Fruit fly (Drosophila melanogaster) whole organism, embryonic: ENCODE results near the gene CG43779.

Experiments
- Asciz ChIP-seq: fragments of 200-800 bp; sonication (Bioruptor generic); optimal IDR thresholded peaks from 2 replicates; lab custom pipeline; 2017; ENCODE audit warnings: missing biosample characterization, mild to moderate bottlenecking, missing genetic modification characterization, missing genetic modification reagents
- Awh ChIP-seq: fragments of 200-800 bp; sonication (Bioruptor generic); IDR thresholded peaks from 2 replicates; pipeline ENCODE4, ENCODE4 v1.3.6; 2022; ENCODE audit warnings: missing biosample characterization, missing genetic modification characterization
- CG10147 ChIP-seq: fragments of 200-800 bp; sonication (Bioruptor generic); optimal IDR thresholded peaks from 2 replicates; lab custom pipeline; 2019; ENCODE audit warnings: missing biosample characterization, mild to moderate bottlenecking, missing genetic modification characterization, moderate library complexity
- CG10267 ChIP-seq: fragments of 200-800 bp; sonication (Bioruptor generic); optimal IDR thresholded peaks from 2 replicates; lab custom pipeline; 2018; ENCODE audit warnings: missing biosample characterization, mild to moderate bottlenecking, missing genetic modification characterization, moderate library complexity
- CG10543 ChIP-seq: fragments of 200-800 bp; sonication (Bioruptor generic); optimal IDR thresholded peaks from 3 replicates; lab custom pipeline; 2017; ENCODE audit warnings: missing biosample characterization, mild to moderate bottlenecking, missing genetic modification characterization, moderate library complexity
- CG12769 ChIP-seq: fragments of 200-800 bp; sonication (Bioruptor generic); optimal IDR thresholded peaks from 2 replicates; lab custom pipeline; 2019; ENCODE audit warnings: missing biosample characterization, mild to moderate bottlenecking, missing genetic modification characterization, moderate library complexity
- CG14014 ChIP-seq: fragments of 200-800 bp; sonication (Bioruptor generic); IDR thresholded peaks from 2 replicates; pipeline ENCODE4 v1.3.6; 2022; ENCODE audit warnings: missing biosample characterization, missing genetic modification characterization
- CG2120 ChIP-seq: fragments of 200-800 bp; sonication (Bioruptor generic); optimal IDR thresholded peaks from 3 replicates; lab custom pipeline; 2016; ENCODE audit warnings: missing biosample characterization, missing genetic modification characterization
- CG3838 ChIP-seq: fragments of 200-800 bp; sonication (Bioruptor generic); optimal IDR thresholded peaks from 3 replicates; lab custom pipeline; 2016; ENCODE audit warnings: missing biosample characterization, missing genetic modification characterization
- CG4424 ChIP-seq: fragments of 200-800 bp; sonication (Bioruptor generic); optimal IDR thresholded peaks from 3 replicates; lab custom pipeline; 2016; ENCODE audit warnings: missing biosample characterization, missing genetic modification characterization
- CG4854 ChIP-seq: fragments of 200-800 bp; sonication (Bioruptor generic); optimal IDR thresholded peaks from 2 replicates; lab custom pipeline; 2016; ENCODE audit warnings: missing biosample characterization, missing genetic modification characterization, inconsistent platforms
- CG7372 ChIP-seq: fragments of 200-800 bp; sonication (Bioruptor generic); IDR thresholded peaks from 2 replicates; pipeline ENCODE4 v1.3.6; 2022; ENCODE audit warnings: missing biosample characterization, missing genetic modification characterization
- CG8924 ChIP-seq: fragments of 200-800 bp; optimal IDR thresholded peaks from 3 replicates; lab custom pipeline; 2019; ENCODE audit warnings: missing biosample characterization, mild to moderate bottlenecking, missing genetic modification characterization, moderate library complexity
- CG9797 ChIP-seq: fragments of 200-800 bp; sonication (Bioruptor generic); optimal IDR thresholded peaks from 3 replicates; lab custom pipeline; 2018; ENCODE audit warnings: missing biosample characterization, mild to moderate bottlenecking, missing genetic modification characterization
- CkIIα-i1 ChIP-seq: fragments of 200-800 bp; sonication (Bioruptor generic); IDR thresholded peaks from 2 replicates; pipeline ENCODE4 v1.3.6; 2022; ENCODE audit warnings: missing biosample characterization, missing genetic modification characterization
- CrebB ChIP-seq: fragments of 200-800 bp; sonication (Bioruptor generic); optimal IDR thresholded peaks from 3 replicates; lab custom pipeline; 2018; ENCODE audit warnings: missing biosample characterization, mild to moderate bottlenecking, missing genetic modification characterization
- D ChIP-seq, 2 experiments: fragments of 200-800 bp in 1 of 2; fragments of >200 bp in 1 of 2; sonication (Bioruptor generic) in 1 of 2; optimal IDR thresholded peaks; 2 replicates in 1 of 2; 3 replicates in 1 of 2; lab custom pipeline; 2017; ENCODE audit warnings: mild to moderate bottlenecking in 1 of 2, missing biosample characterization in 1 of 2, missing genetic modification characterization in 1 of 2, missing genetic modification reagents in 1 of 2
- Deaf1 ChIP-seq: fragments of 200-800 bp; optimal IDR thresholded peaks from 3 replicates; lab custom pipeline; 2019; ENCODE audit warnings: missing biosample characterization, mild to moderate bottlenecking, missing genetic modification characterization, moderate library complexity
- Dp ChIP-seq: fragments of 200-800 bp; sonication (Bioruptor generic); optimal IDR thresholded peaks from 2 replicates; lab custom pipeline; 2018; ENCODE audit warnings: missing biosample characterization, mild to moderate bottlenecking, missing genetic modification characterization, moderate library complexity
- ERR ChIP-seq: fragments of 200-800 bp; sonication (Bioruptor generic); optimal IDR thresholded peaks from 2 replicates; lab custom pipeline; 2016; ENCODE audit warnings: missing biosample characterization, missing genetic modification characterization
- GATAe ChIP-seq: fragments of 200-800 bp; sonication (Bioruptor generic); conservative IDR thresholded peaks from 2 replicates; pipeline ENCODE4 v1.3.6; 2022; ENCODE audit warnings: missing biosample characterization, missing genetic modification characterization
- Hr39 ChIP-seq: fragments of >200 bp; optimal IDR thresholded peaks from 2 replicates; lab custom pipeline; 2017
- Kr ChIP-seq: fragments of 200-800 bp; sonication (Bioruptor generic); optimal IDR thresholded peaks from 2 replicates; lab custom pipeline; 2017; ENCODE audit warnings: missing biosample characterization, mild to moderate bottlenecking, missing genetic modification characterization
- Lhr ChIP-seq: fragments of 200-800 bp; sonication (Bioruptor generic); optimal IDR thresholded peaks from 3 replicates; lab custom pipeline; 2017; ENCODE audit warnings: mild to moderate bottlenecking, missing biosample characterization, missing genetic modification reagents, missing genetic modification characterization
- MESR4 ChIP-seq: fragments of 200-800 bp; sonication (Bioruptor generic); optimal IDR thresholded peaks from 2 replicates; lab custom pipeline; 2018; ENCODE audit warnings: missing biosample characterization, mild to moderate bottlenecking, missing genetic modification characterization, moderate library complexity
- Med ChIP-seq: fragments of 200-800 bp; sonication (Bioruptor generic); peaks from one replicate; lab custom pipeline; 2016; ENCODE audit warnings: missing biosample characterization, missing genetic modification characterization, mild to moderate bottlenecking, inconsistent platforms, moderate library complexity
- PHDP ChIP-seq: fragments of 200-800 bp; sonication (Bioruptor generic); optimal IDR thresholded peaks from 3 replicates; lab custom pipeline; 2018; ENCODE audit warnings: missing biosample characterization, mild to moderate bottlenecking, missing genetic modification characterization, moderate library complexity
- Sry-δ ChIP-seq: fragments of 200-800 bp; sonication (Bioruptor generic); optimal IDR thresholded peaks from 2 replicates; lab custom pipeline; 2016; ENCODE audit warnings: missing biosample characterization, missing genetic modification characterization
- bab2 ChIP-seq: fragments of 200-800 bp; sonication (Bioruptor generic); optimal IDR thresholded peaks from 2 replicates; lab custom pipeline; 2016; ENCODE audit warnings: missing biosample characterization, missing genetic modification characterization
- cg ChIP-seq: fragments of 200-800 bp; sonication (Bioruptor generic); optimal IDR thresholded peaks from 3 replicates; lab custom pipeline; 2019; ENCODE audit warnings: missing biosample characterization, mild to moderate bottlenecking, missing genetic modification characterization, moderate library complexity
- chinmo ChIP-seq: fragments of 200-800 bp; sonication (Bioruptor generic); IDR thresholded peaks from 4 replicates; pipeline ENCODE4 v1.3.6; 2022; ENCODE audit warnings: missing biosample characterization, missing genetic modification characterization; ENCODE audit not compliant: partially characterized antibody
- hkb ChIP-seq, 2 experiments: fragments of 200-800 bp in 1 of 2; fragments of >200 bp in 1 of 2; sonication (Bioruptor generic) in 1 of 2; IDR thresholded peaks in 1 of 2; optimal IDR thresholded peaks in 1 of 2; 2 replicates each; pipeline versions ENCODE4 v1.3.6 to Lab custom; 2017 to 2022; ENCODE audit warnings: missing biosample characterization in 1 of 2, missing genetic modification characterization in 1 of 2
- ind ChIP-seq: fragments of 200-800 bp; sonication (Bioruptor generic); optimal IDR thresholded peaks from 3 replicates; lab custom pipeline; 2016; ENCODE audit warnings: missing biosample characterization, missing genetic modification characterization
- maf-S ChIP-seq: fragments of 200-800 bp; sonication (Bioruptor generic); optimal IDR thresholded peaks from 2 replicates; lab custom pipeline; 2016; ENCODE audit warnings: missing biosample characterization, missing genetic modification characterization
- pnt ChIP-seq: fragments of 200-800 bp; sonication (Bioruptor generic); optimal IDR thresholded peaks from 3 replicates; lab custom pipeline; 2016; ENCODE audit warnings: missing biosample characterization, missing genetic modification characterization
- pzg ChIP-seq: fragments of 200-800 bp; sonication (Bioruptor generic); optimal IDR thresholded peaks from 3 replicates; lab custom pipeline; 2018; ENCODE audit warnings: missing biosample characterization, mild to moderate bottlenecking, missing genetic modification characterization, moderate library complexity
- salm ChIP-seq: fragments of 200-800 bp; sonication (Bioruptor generic); optimal IDR thresholded peaks from 2 replicates; lab custom pipeline; 2018; ENCODE audit warnings: missing biosample characterization, mild to moderate bottlenecking, missing genetic modification characterization
- sd ChIP-seq: fragments of 200-800 bp; sonication (Bioruptor generic); optimal IDR thresholded peaks from 3 replicates; lab custom pipeline; 2018; ENCODE audit warnings: missing biosample characterization, mild to moderate bottlenecking, missing genetic modification characterization, moderate library complexity
- sens ChIP-seq: fragments of 200-800 bp; sonication (Bioruptor generic); peaks from one replicate; lab custom pipeline; 2016; ENCODE audit warnings: missing biosample characterization, missing genetic modification characterization
- tup ChIP-seq: fragments of 200-800 bp; sonication (Bioruptor generic); optimal IDR thresholded peaks from 2 replicates; lab custom pipeline; 2016; ENCODE audit warnings: missing biosample characterization, mild to moderate bottlenecking, missing genetic modification characterization, moderate library complexity
- yki ChIP-seq: fragments of >200 bp; optimal IDR thresholded peaks from 3 replicates; lab custom pipeline; 2018
- z ChIP-seq: fragments of 200-800 bp; sonication (Bioruptor generic); IDR thresholded peaks from 3 replicates; pipeline ENCODE4 v1.3.6; 2022; ENCODE audit warnings: missing biosample characterization, missing genetic modification characterization

Gene CG43779

DNA sequence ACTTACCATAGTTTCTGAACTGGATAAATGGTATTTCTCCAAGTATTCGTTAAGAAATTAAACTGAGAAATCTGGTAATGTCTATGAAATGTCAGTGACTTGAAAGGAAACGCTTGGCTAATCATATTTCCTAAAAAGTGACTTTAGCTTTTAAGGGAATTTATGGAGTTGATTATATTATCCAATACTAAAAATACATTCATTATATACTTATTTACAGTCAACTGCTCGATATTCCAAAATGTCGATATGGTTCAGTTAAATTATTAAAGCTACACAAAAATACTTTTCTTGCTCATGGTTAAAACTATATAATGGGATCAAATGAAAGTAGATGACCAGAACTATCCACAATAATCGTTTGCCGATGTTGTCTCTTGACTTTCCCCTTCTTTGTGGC is 40.8 kb downstream of the CG43779 start, which contains the start of gene CG31848:
Gene CG31848, minus strand, starts transcription at position 101 of the 400 bp plus-strand sequence.
- TF ChIP-seq tup (GFP tag; lab: Kevin White, UChicago) (no peak), Dp (GFP tag; lab: Kevin White, UChicago) (no peak), salm (tag; lab: Kevin White, UChicago) (no peak), pzg (GFP tag; lab: Kevin White, UChicago) (no peak), CG4854 (GFP tag; lab: Kevin White, UChicago) (no peak), ERR (GFP tag; lab: Kevin White, UChicago) (no peak), CG10267 (tag; lab: Kevin White, UChicago) (no peak), CkIIα-i1 (GFP tag; lab: Robert Waterston, UW) (no peak), Hr39 (lab: Kevin White, UChicago) (no peak), Sry-δ (GFP tag; lab: Kevin White, UChicago) (no peak), Lhr (GFP tag; lab: Kevin White, UChicago) (no peak), bab2 (GFP tag; lab: Kevin White, UChicago) (no peak), PHDP (no peak), CG9797 (GFP tag; lab: Kevin White, UChicago) (no peak), GATAe (GFP tag; lab: Robert Waterston, UW) (no peak), CG10147 (GFP tag; lab: Kevin White, UChicago) (no peak), sd (tag; lab: Kevin White, UChicago) (no peak), CG2120 (GFP tag; lab: Kevin White, UChicago) (no peak)

DNA sequence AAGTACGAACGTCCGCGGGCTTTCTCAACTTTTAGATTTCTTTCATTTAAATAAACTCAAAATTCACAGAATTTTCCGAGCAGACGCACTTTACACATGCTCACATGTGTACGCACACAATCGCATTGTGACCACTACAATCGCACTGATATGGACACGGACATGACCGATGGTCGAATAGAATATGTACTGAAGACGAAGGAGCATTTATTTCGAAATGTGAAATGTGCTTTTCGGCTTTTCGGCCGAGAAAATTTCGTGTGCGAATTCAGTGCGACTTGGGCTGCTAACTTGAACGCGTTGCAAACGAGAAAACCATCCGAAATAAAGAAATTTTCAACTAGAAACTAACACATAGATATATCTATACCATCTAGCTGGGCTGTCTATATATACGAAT is 45.8 kb downstream of the CG43779 start, which contains the start of gene CG44085:
Gene CG44085, plus strand, starts transcription at position 269 of the 400 bp plus-strand sequence.
- TF ChIP-seq z (GFP tag; lab: Robert Waterston, UW) (0 out of 3 replicates have a peak, but pooled peaks have one; percentile 40), CG14014 (no peak), pnt (no peak), sd (tag; lab: Kevin White, UChicago) (peak; percentile 26), Med (GFP tag; lab: Kevin White, UChicago) (peak; percentile 53), Deaf1 (peak; percentile 75), CG10543 (GFP tag; lab: Kevin White, UChicago) (peak; percentile 44), chinmo (GFP tag; lab: Robert Waterston, UW) (0 out of 4 replicates have a peak, but pooled peaks have one; percentile 9), yki (lab: Kevin White, UChicago) (no peak), cg (peak; percentile 52), CG12769 (tag; lab: Kevin White, UChicago) (peak; percentile 32)

DNA sequence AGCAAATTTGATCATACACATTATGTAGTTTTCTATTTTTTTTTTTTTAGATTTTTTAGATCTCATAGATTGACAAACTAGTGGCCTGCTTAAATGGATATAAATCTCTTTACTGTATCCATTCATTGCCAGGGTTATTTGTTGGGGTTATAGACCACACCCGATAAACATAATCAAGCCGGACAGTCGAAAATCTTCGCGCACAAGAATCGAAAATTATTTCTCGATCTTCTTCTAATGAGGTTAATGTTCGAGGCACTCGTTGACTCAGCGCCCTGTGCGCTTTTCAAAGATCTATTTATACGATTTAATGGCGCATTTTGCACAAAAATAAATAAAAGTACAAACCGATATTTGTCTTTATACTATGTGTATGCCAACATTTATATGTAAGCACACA is 46.9 kb downstream of the CG43779 start, which contains the start of gene CG31730:
Gene CG31730, minus strand, starts transcription at position 101 of the 400 bp plus-strand sequence.
- TF ChIP-seq chinmo (GFP tag; lab: Robert Waterston, UW) (0 out of 4 replicates have a peak, but pooled peaks have one; percentile 35), CG3838 (GFP tag; lab: Kevin White, UChicago) (no peak), hkb (optimal IDR thresholded peaks at IDR 0.05; lab: Kevin White, UChicago) (no peak), hkb (GFP tag; IDR thresholded peaks at IDR 0.05; lab: Robert Waterston, UW) (no peak), Asciz (GFP tag; lab: Kevin White, UChicago) (no peak), D (optimal IDR thresholded peaks at IDR 0.05; lab: Kevin White, UChicago) (no peak), D (GFP tag; optimal IDR thresholded peaks at IDR 0.05; lab: Kevin White, UChicago) (no peak), MESR4 (GFP tag; lab: Kevin White, UChicago) (no peak), maf-S (GFP tag; lab: Kevin White, UChicago) (no peak), Awh (GFP tag; lab: Robert Waterston, UW) (no peak), Kr (GFP tag; lab: Kevin White, UChicago) (no peak), CG8924 (tag; lab: Kevin White, UChicago) (no peak), CrebB (no peak), CG7372 (GFP tag; lab: Robert Waterston, UW) (no peak), ind (GFP tag; lab: Kevin White, UChicago) (no peak), CG4424 (no peak), sens (GFP tag; lab: Kevin White, UChicago) (peak; percentile 13)
